Worm (Caenorhabditis elegans) whole organism, late embryonic: ENCODE measurements around the gene sas-7.

ENCODE experiments used
- C08G9.2 ChIP-seq: sonication (generic microtip); optimal IDR thresholded peaks from 2 replicates; lab custom pipeline; 2016; ENCODE audit warnings: mild to moderate bottlenecking, missing genetic modification characterization, moderate library complexity, missing compliant biosample characterization
- C38D4.7 ChIP-seq: fragments of 200-800 bp; sonication (Bioruptor generic); optimal IDR thresholded peaks from 2 replicates; lab custom pipeline; 2018; ENCODE audit warnings: mild to moderate bottlenecking, missing genetic modification characterization, moderate library complexity, missing compliant biosample characterization
- K02D7.2 ChIP-seq: sonication (generic microtip); optimal IDR thresholded peaks from 2 replicates; lab custom pipeline; 2017; ENCODE audit warnings: mild to moderate bottlenecking, missing genetic modification characterization, missing compliant biosample characterization
- Y22D7AL.16 ChIP-seq: sonication (generic microtip); optimal IDR thresholded peaks from 2 replicates; lab custom pipeline; 2016; ENCODE audit warnings: missing genetic modification characterization, missing compliant biosample characterization
- ahr-1 ChIP-seq: sonication (generic microtip); optimal IDR thresholded peaks from 2 replicates; lab custom pipeline; 2016; ENCODE audit warnings: missing genetic modification characterization, missing compliant biosample characterization
- ama-1 ChIP-seq: fragments of 150-350 bp; optimal IDR thresholded peaks from 2 replicates; lab custom pipeline; 2014
- ceh-14 ChIP-seq: sonication (generic microtip); optimal IDR thresholded peaks from 2 replicates; lab custom pipeline; 2016; ENCODE audit warnings: missing genotype, missing genetic modification characterization, missing compliant biosample characterization
- ceh-18 ChIP-seq: sonication (generic microtip); optimal IDR thresholded peaks from 2 replicates; lab custom pipeline; 2016; ENCODE audit warnings: missing genetic modification characterization, missing compliant biosample characterization
- ceh-31 ChIP-seq: sonication (generic microtip); optimal IDR thresholded peaks from 2 replicates; lab custom pipeline; 2016; ENCODE audit warnings: missing genetic modification characterization, missing compliant biosample characterization
- ceh-34 ChIP-seq: sonication (generic microtip); optimal IDR thresholded peaks from 2 replicates; lab custom pipeline; 2016; ENCODE audit warnings: mild to moderate bottlenecking, missing genetic modification characterization, missing compliant biosample characterization
- ceh-45 ChIP-seq: fragments of 200-800 bp; sonication (Bioruptor generic); IDR thresholded peaks from 2 replicates; pipeline ENCODE4 v1.3.6; 2022; ENCODE audit warnings: missing genetic modification reagents, missing genetic modification characterization, missing compliant biosample characterization
- ceh-9 ChIP-seq: sonication (generic microtip); optimal IDR thresholded peaks from 2 replicates; lab custom pipeline; 2016; ENCODE audit warnings: mild to moderate bottlenecking, missing genetic modification characterization, inconsistent platforms, missing compliant biosample characterization
- che-1 ChIP-seq: sonication (generic microtip); optimal IDR thresholded peaks from 2 replicates; lab custom pipeline; 2016; ENCODE audit warnings: mild to moderate bottlenecking, missing genetic modification characterization, missing compliant biosample characterization
- dmd-4 ChIP-seq: sonication (generic microtip); optimal IDR thresholded peaks from 2 replicates; lab custom pipeline; 2016; ENCODE audit warnings: borderline replicate concordance, missing genetic modification characterization, missing compliant biosample characterization
- elt-2 ChIP-seq: sonication (generic microtip); optimal IDR thresholded peaks from 2 replicates; lab custom pipeline; 2016; ENCODE audit warnings: missing genetic modification reagents, missing genetic modification characterization, missing compliant biosample characterization
- fax-1 ChIP-seq: sonication (generic microtip); optimal IDR thresholded peaks from 2 replicates; lab custom pipeline; 2016; ENCODE audit warnings: missing genotype, missing genetic modification characterization, missing compliant biosample characterization
- fkh-10 ChIP-seq: fragments of 150-350 bp; optimal IDR thresholded peaks from 2 replicates; lab custom pipeline; 2014; ENCODE audit warnings: missing biosample characterization, missing genetic modification reagents, missing genetic modification characterization
- fkh-6 ChIP-seq: sonication (generic microtip); optimal IDR thresholded peaks from 2 replicates; lab custom pipeline; 2016; ENCODE audit warnings: missing genetic modification characterization, missing compliant biosample characterization
- hlh-30 ChIP-seq: sonication (generic microtip); optimal IDR thresholded peaks from 2 replicates; lab custom pipeline; 2017; ENCODE audit warnings: antibody characterized with exemption, missing genetic modification characterization, missing compliant biosample characterization; ENCODE audit not compliant: insufficient read depth
- hlh-6 ChIP-seq: sonication (generic microtip); optimal IDR thresholded peaks from 2 replicates; lab custom pipeline; 2016; ENCODE audit warnings: missing genotype, missing genetic modification characterization, missing compliant biosample characterization
- npax-4 ChIP-seq: sonication (generic microtip); optimal IDR thresholded peaks from 2 replicates; lab custom pipeline; 2016; ENCODE audit warnings: missing genetic modification characterization, missing compliant biosample characterization
- odd-2 ChIP-seq: sonication (generic microtip); optimal IDR thresholded peaks from 2 replicates; lab custom pipeline; 2017; ENCODE audit warnings: antibody characterized with exemption, mild to moderate bottlenecking, missing genetic modification characterization, missing compliant biosample characterization
- pat-9 ChIP-seq: fragments of 200-800 bp; sonication (Bioruptor generic); optimal IDR thresholded peaks from 2 replicates; lab custom pipeline; 2018; ENCODE audit warnings: mild to moderate bottlenecking, missing genetic modification characterization, moderate library complexity, missing compliant biosample characterization
- pax-1 ChIP-seq: fragments of 150-350 bp; optimal IDR thresholded peaks from 2 replicates; lab custom pipeline; 2014; ENCODE audit warnings: missing biosample characterization, missing genetic modification characterization
- pha-4 ChIP-seq: fragments of 150-350 bp; optimal IDR thresholded peaks from 2 replicates; lab custom pipeline; 2018; ENCODE audit warnings: missing biosample characterization, missing genetic modification reagents, missing genetic modification characterization
- sox-4 ChIP-seq: sonication (generic microtip); optimal IDR thresholded peaks from 2 replicates; lab custom pipeline; 2017; ENCODE audit warnings: mild to moderate bottlenecking, missing genetic modification characterization, inconsistent platforms, missing compliant biosample characterization
- syd-9 ChIP-seq: sonication (generic microtip); optimal IDR thresholded peaks from 2 replicates; lab custom pipeline; 2016; ENCODE audit warnings: mild to moderate bottlenecking, missing genetic modification characterization, moderate library complexity, missing compliant biosample characterization
- tbx-2 ChIP-seq: sonication (generic microtip); optimal IDR thresholded peaks from 2 replicates; lab custom pipeline; 2016; ENCODE audit warnings: missing genetic modification characterization, missing compliant biosample characterization
- tbx-7 ChIP-seq: sonication (generic microtip); optimal IDR thresholded peaks from 2 replicates; lab custom pipeline; 2016; ENCODE audit warnings: missing genotype, missing genetic modification characterization, missing compliant biosample characterization
- ttx-3 ChIP-seq: sonication (generic microtip); optimal IDR thresholded peaks from 2 replicates; lab custom pipeline; 2016; ENCODE audit warnings: missing genetic modification reagents, missing genetic modification characterization, missing compliant biosample characterization
- unc-42 ChIP-seq: sonication (generic microtip); optimal IDR thresholded peaks from 2 replicates; lab custom pipeline; 2016; ENCODE audit warnings: missing genotype, missing genetic modification characterization, missing compliant biosample characterization
- ztf-16 ChIP-seq: sonication (generic microtip); optimal IDR thresholded peaks from 2 replicates; lab custom pipeline; 2017; ENCODE audit warnings: missing genetic modification characterization, missing compliant biosample characterization

The sas-7 gene

DNA sequence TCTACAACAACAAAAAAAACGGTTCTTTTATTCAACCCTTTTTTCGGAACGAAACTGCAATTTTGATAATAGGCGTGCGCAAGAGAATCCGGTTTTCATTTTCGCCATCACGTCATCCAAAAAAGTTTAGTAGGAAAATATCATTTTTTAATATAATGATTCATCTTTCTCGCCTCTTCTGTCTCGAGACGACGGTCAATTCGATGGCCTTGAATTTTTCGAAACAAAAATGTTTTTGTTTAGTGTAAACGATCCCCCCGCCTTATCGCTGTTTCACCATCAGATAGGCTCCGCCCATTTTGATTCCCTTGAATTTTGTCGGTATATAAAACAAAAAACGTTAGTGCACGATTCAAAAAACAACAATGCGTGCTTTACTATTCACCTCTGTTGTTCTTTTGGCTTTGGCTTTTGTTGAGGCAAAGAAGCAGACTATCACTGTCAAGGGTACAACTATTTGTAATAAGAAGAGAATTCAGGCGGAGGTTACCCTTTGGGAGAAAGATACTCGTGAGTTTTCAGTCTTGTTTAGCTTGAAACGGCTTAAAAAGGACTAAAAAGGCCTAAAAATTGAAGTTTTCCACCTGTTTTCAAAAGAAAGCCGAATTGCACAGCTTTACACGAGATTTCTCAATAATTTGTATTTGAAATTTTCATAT is 16.8 kb downstream of the sas-7 start, which contains the start of gene ttr-15:
ttr-15 (plus strand) TSS at position 340 of the 659 bp plus-strand sequence.
- TF ChIP-seq ceh-18 (tag; lab: Kevin White, UChicago) (no peak), hlh-30 (tag; lab: Kevin White, UChicago) (no peak)

DNA sequence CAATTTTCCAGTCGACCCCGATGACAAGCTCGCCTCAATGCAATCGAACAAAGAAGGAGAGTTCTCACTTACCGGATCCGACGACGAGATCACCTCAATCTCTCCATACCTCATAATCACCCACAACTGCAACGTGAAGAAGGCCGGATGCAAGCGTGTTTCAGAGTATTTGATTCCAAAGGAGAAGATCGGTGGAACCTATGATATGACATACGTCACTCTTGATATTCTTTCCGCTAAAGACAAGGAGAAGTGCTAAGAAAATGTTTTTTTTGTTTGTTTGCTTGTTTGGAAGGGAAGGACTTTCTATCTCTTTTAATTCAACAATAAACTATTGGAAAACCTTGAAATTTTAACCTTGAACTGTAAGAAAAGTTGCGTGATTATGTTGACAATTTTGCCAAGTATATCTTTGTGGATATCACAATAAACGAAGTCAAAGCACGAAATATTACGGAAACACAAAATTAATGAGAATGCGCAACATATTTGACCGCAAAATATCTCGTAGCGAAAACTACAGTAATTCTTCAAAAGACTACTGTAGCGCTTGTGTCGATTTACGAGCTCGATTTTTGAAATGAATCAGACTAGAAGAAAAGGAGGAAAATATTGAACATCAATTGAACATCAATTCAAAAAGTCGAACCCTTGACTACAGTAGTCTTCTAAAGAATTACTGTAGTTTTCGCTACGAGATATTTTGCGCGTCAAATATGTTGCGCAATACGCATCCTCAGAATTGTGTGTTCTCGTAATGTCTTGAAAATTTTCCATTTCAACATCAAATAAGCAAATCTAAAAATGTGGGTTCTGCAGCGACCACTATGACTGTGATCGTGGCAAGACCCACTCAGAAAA is 18.4 kb downstream of the sas-7 start:
- TF ChIP-seq ahr-1 (tag; lab: Kevin White, UChicago) (no peak), pat-9 (no peak), Y22D7AL.16 (tag; lab: Kevin White, UChicago) (no peak), K02D7.2 (no peak), ceh-14 (tag; lab: Kevin White, UChicago) (no peak), ztf-16 (tag; lab: Kevin White, UChicago) (no peak), tbx-2 (tag; lab: Kevin White, UChicago) (no peak)

DNA sequence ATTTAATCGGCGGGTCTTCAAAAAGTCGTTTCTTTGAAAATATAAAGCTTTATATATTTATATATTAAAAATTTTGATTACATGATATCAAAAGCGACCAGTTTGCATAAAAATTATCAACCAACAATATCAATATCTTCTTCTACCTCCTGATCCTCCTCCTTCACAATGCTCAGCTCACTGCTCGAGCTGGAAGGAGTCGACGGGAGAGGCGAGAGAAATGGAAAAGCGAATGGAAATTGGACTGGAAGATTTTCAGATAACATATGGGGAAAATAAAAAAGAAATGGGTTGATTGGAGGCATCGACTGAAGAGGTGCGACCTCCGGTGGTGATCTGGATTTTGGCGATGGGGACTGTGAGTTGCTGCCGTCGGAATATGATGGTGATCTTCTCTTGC is 19.1 kb downstream of the sas-7 start:
- no peak for TF ChIP-seq che-1
- TF ChIP-seq C38D4.7: no peak
- TF ChIP-seq dmd-4 (tag; lab: Kevin White, UChicago): no peak
- no peak for TF ChIP-seq pat-9
- no peak for TF ChIP-seq sox-4 (tag; lab: Kevin White, UChicago)
- TF ChIP-seq ztf-16 (tag; lab: Kevin White, UChicago): no peak
- no peak for TF ChIP-seq ceh-9 (tag; lab: Kevin White, UChicago)
- TF ChIP-seq npax-4 (tag; lab: Kevin White, UChicago): no peak
- no peak for TF ChIP-seq pax-1 (tag; lab: Kevin White, UChicago)
- no peak for TF ChIP-seq ama-1 (lab: Kevin White, UChicago)
- TF ChIP-seq fkh-10 (GFP tag; lab: Kevin White, UChicago): no peak
- no peak for TF ChIP-seq elt-2
- TF ChIP-seq syd-9: no peak
- TF ChIP-seq odd-2 (tag; lab: Kevin White, UChicago): no peak
- TF ChIP-seq ttx-3 (tag; lab: Kevin White, UChicago): no peak
- no peak for TF ChIP-seq fkh-6 (tag; lab: Kevin White, UChicago)
- TF ChIP-seq pha-4 (tag; lab: Kevin White, UChicago): no peak
- TF ChIP-seq ceh-31 (tag; lab: Kevin White, UChicago): no peak
- TF ChIP-seq hlh-6 (tag; lab: Kevin White, UChicago): no peak
- no peak for TF ChIP-seq tbx-7 (tag; lab: Kevin White, UChicago)

DNA sequence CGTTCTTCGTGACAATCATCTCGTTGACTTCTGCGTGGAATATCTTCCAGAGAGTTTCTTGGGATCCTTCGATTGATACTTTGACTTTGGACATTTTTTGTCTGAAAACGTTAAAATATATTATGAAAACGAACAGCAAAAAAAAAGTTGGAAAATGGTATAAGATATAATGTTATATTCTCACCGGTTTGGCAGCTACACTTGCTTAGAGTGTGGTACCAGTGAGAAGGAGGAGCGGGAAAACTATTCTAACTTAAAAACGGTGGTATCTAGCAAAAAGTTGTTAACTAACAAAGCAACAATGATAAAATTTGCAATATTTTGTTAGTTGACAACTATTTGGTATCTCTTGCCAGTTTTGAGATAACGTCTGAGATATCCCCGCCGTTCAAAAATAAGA is 20.9 kb downstream of the sas-7 start, which contains the start of gene tbx-9:
tbx-9 (minus strand) TSS at position 101 of the 400 bp plus-strand sequence.
- no peak for TF ChIP-seq ceh-34 (tag; lab: Kevin White, UChicago)
- no peak for TF ChIP-seq fax-1
- no peak for TF ChIP-seq unc-42 (tag; lab: Kevin White, UChicago)
- no peak for TF ChIP-seq ttx-3 (tag; lab: Kevin White, UChicago)
- no peak for TF ChIP-seq C08G9.2
- no peak for TF ChIP-seq odd-2 (tag; lab: Kevin White, UChicago)
- TF ChIP-seq, all 69 proteins: peak for 0

ce11 chrIII:10344762-10345161 is 23.9 kb downstream of the sas-7 start:
- TF ChIP-seq sox-4 (tag; lab: Kevin White, UChicago) (no peak), ceh-45 (no peak), ceh-18 (tag; lab: Kevin White, UChicago) (no peak)
